Worm (Caenorhabditis elegans): Measurements from ENCODE around the gene pycr-4.

- TF ChIP-seq nhr-28 (tag; optimal IDR thresholded peaks at IDR 0.05) = no peak
- TF ChIP-seq R02D3.7 (tag; optimal IDR thresholded peaks at IDR 0.05) = no peak
- TF ChIP-seq elt-1 (tag; optimal IDR thresholded peaks at IDR 0.05) = no peak
- no peak for TF ChIP-seq elt-3 (tag; optimal IDR thresholded peaks at IDR 0.05)
- no peak for TF ChIP-seq nhr-25 (tag; optimal IDR thresholded peaks at IDR 0.05)
Observed at ce11 chrIV:7510829-7511228, 33.7 kb upstream of the pycr-4 start.

Measured in whole organism, L3 larva.